Fruit fly (Drosophila melanogaster) S2 (cell line): ENCODE measurements around the gene CG8564.

ENCODE experiments used
- CG8478 ChIP-seq: fragments of >200 bp; optimal IDR thresholded peaks from 2 replicates; lab custom pipeline; 2018
- CTCF ChIP-seq, 2 experiments: fragments of >200 bp; optimal IDR thresholded peaks; 2 replicates each; lab custom pipeline; 2018

dm6 chr3L:7397979-7398378 lies 10.3 kb upstream of the CG8564 start, which contains the start of gene CG8562:
- TF ChIP-seq CG8478 (lab: Kevin White, UChicago) (no peak), CTCF (optimal IDR thresholded peaks at IDR 0.05; lab: Kevin White, UChicago) (no peak)
